Worm (Caenorhabditis elegans) whole organism, L4 larva: ENCODE data around the gene R11G1.7.

Source experiments
- F37D6.2 ChIP-seq: sonication (generic microtip); optimal IDR thresholded peaks from 2 replicates; lab custom pipeline; 2016; ENCODE audit warnings: mild to moderate bottlenecking, missing genetic modification characterization, missing compliant biosample characterization
- F49E8.2 ChIP-seq: sonication (generic microtip); optimal IDR thresholded peaks from 2 replicates; lab custom pipeline; 2016; ENCODE audit warnings: missing compliant biosample characterization, mild to moderate bottlenecking, missing genetic modification characterization, borderline replicate concordance
- T20F7.1 ChIP-seq: fragments of 200-800 bp; sonication (Bioruptor generic); optimal IDR thresholded peaks from 2 replicates; lab custom pipeline; 2018; ENCODE audit warnings: mild to moderate bottlenecking, missing genetic modification characterization, missing compliant biosample characterization
- T26A8.4 ChIP-seq: fragments of 200-800 bp; sonication (Bioruptor generic); IDR thresholded peaks from 2 replicates; pipeline ENCODE4 v1.3.6; 2022; ENCODE audit warnings: missing genetic modification characterization, missing compliant biosample characterization
- Y5F2A.4 ChIP-seq: fragments of 200-800 bp; sonication (Bioruptor generic); optimal IDR thresholded peaks from 2 replicates; lab custom pipeline; 2018; ENCODE audit warnings: mild to moderate bottlenecking, missing genetic modification characterization, missing compliant biosample characterization
- ama-1 ChIP-seq: fragments of 150-350 bp; optimal IDR thresholded peaks from 2 replicates; lab custom pipeline; 2014; ENCODE audit warnings: inconsistent platforms, mixed read lengths
- ceh-62 ChIP-seq: sonication (generic microtip); optimal IDR thresholded peaks from 2 replicates; lab custom pipeline; 2017; ENCODE audit warnings: missing biosample characterization, missing genetic modification characterization
- ceh-82 ChIP-seq: sonication (generic microtip); optimal IDR thresholded peaks from 2 replicates; lab custom pipeline; 2017; ENCODE audit warnings: missing biosample characterization, missing genetic modification characterization
- daf-16 ChIP-seq, 3 experiments: sonication (generic microtip); optimal IDR thresholded peaks; 2 replicates each; lab custom pipeline; 2016 to 2017; ENCODE audit warnings: missing genetic modification characterization in 3 of 3, missing genetic modification reagents in 3 of 3, mild to moderate bottlenecking in 2 of 3, missing compliant biosample characterization in 2 of 3, missing biosample characterization in 1 of 3, moderate library complexity in 1 of 3
- dmd-6 ChIP-seq: fragments of 200-800 bp; sonication (Bioruptor generic); IDR thresholded peaks from 2 replicates; pipeline ENCODE4 v1.3.6; 2022; ENCODE audit warnings: missing genetic modification reagents, missing genetic modification characterization, missing compliant biosample characterization
- dmd-8 ChIP-seq: fragments of 200-800 bp; sonication (Bioruptor generic); IDR thresholded peaks from 2 replicates; pipeline ENCODE4 v1.3.6; 2022; ENCODE audit warnings: missing genetic modification characterization, missing compliant biosample characterization
- dpl-1 ChIP-seq: fragments of 150-350 bp; optimal IDR thresholded peaks from 2 replicates; lab custom pipeline; 2014; ENCODE audit warnings: missing biosample characterization, missing genetic modification reagents, missing genetic modification characterization
- duxl-1 ChIP-seq: sonication (generic microtip); optimal IDR thresholded peaks from 2 replicates; lab custom pipeline; 2016; ENCODE audit warnings: mild to moderate bottlenecking, missing genetic modification characterization, moderate library complexity, missing compliant biosample characterization; ENCODE audit not compliant: poor library complexity
- dve-1 ChIP-seq: sonication (generic microtip); optimal IDR thresholded peaks from 2 replicates; lab custom pipeline; 2017; ENCODE audit warnings: antibody characterized with exemption, mild to moderate bottlenecking, missing genetic modification characterization, missing compliant biosample characterization; ENCODE audit not compliant: insufficient read depth
- fos-1 ChIP-seq: fragments of 150-350 bp; optimal IDR thresholded peaks from 2 replicates; lab custom pipeline; 2014; ENCODE audit warnings: missing biosample characterization, missing genetic modification characterization
- hlh-11 ChIP-seq: fragments of 200-800 bp; sonication (Bioruptor generic); optimal IDR thresholded peaks from 2 replicates; lab custom pipeline; 2018; ENCODE audit warnings: mild to moderate bottlenecking, missing genetic modification characterization, missing compliant biosample characterization
- hlh-30 ChIP-seq: sonication (generic microtip); optimal IDR thresholded peaks from 2 replicates; lab custom pipeline; 2017; ENCODE audit warnings: antibody characterized with exemption, mild to moderate bottlenecking, missing genetic modification characterization, missing compliant biosample characterization; ENCODE audit not compliant: insufficient read depth
- madf-9 ChIP-seq: fragments of 200-800 bp; sonication (Bioruptor generic); conservative IDR thresholded peaks from 2 replicates; pipeline ENCODE4 v1.3.6; 2022; ENCODE audit warnings: missing genetic modification reagents, missing genetic modification characterization, missing compliant biosample characterization
- mxl-3 ChIP-seq: fragments of 200-800 bp; sonication (Bioruptor generic); optimal IDR thresholded peaks from 2 replicates; lab custom pipeline; 2018; ENCODE audit warnings: mild to moderate bottlenecking, missing genetic modification characterization, missing compliant biosample characterization
- nhr-25 ChIP-seq: sonication (generic microtip); optimal IDR thresholded peaks from 2 replicates; lab custom pipeline; 2017; ENCODE audit warnings: missing genetic modification characterization, mild to moderate bottlenecking, missing compliant biosample characterization, antibody characterized with exemption, moderate library complexity, borderline replicate concordance; ENCODE audit not compliant: insufficient read depth
- nhr-48 ChIP-seq: sonication (generic microtip); optimal IDR thresholded peaks from 2 replicates; lab custom pipeline; 2016; ENCODE audit warnings: mild to moderate bottlenecking, missing genetic modification characterization, missing compliant biosample characterization
- nhr-6 ChIP-seq: fragments of 150-350 bp; optimal IDR thresholded peaks from 2 replicates; lab custom pipeline; 2014; ENCODE audit warnings: missing biosample characterization, missing genetic modification characterization
- nhr-76 ChIP-seq: fragments of 150-350 bp; optimal IDR thresholded peaks from 2 replicates; lab custom pipeline; 2014; ENCODE audit warnings: missing biosample characterization, missing genetic modification characterization
- pha-4 ChIP-seq, 2 experiments: fragments of 150-350 bp in 1 of 2; fragments of 200-800 bp in 1 of 2; sonication (Bioruptor generic) in 1 of 2; IDR thresholded peaks in 1 of 2; optimal IDR thresholded peaks in 1 of 2; 2 replicates each; pipeline versions ENCODE4 v1.3.6 to Lab custom; 2014 to 2022; ENCODE audit warnings: missing genetic modification characterization in 2 of 2, missing genetic modification reagents in 2 of 2, missing biosample characterization in 1 of 2, missing compliant biosample characterization in 1 of 2
- pqm-1 ChIP-seq: sonication (generic microtip); optimal IDR thresholded peaks from 2 replicates; lab custom pipeline; 2017; ENCODE audit warnings: missing biosample characterization, missing genetic modification characterization
- rbr-2 ChIP-seq: sonication (generic microtip); optimal IDR thresholded peaks from 2 replicates; lab custom pipeline; 2016; ENCODE audit warnings: missing genotype, missing genetic modification characterization, missing compliant biosample characterization
- sdz-12 ChIP-seq: fragments of 200-800 bp; sonication (Bioruptor generic); optimal IDR thresholded peaks from 2 replicates; lab custom pipeline; 2018; ENCODE audit warnings: mild to moderate bottlenecking, missing genetic modification characterization, missing compliant biosample characterization
- skn-1 ChIP-seq: fragments of 150-350 bp; optimal IDR thresholded peaks from 2 replicates; lab custom pipeline; 2014; ENCODE audit warnings: missing biosample characterization, missing genetic modification characterization
- snpc-4 ChIP-seq: fragments of 150-350 bp; optimal IDR thresholded peaks from 2 replicates; lab custom pipeline; 2014; ENCODE audit warnings: missing biosample characterization, missing genetic modification characterization
- spr-3 ChIP-seq: fragments of 200-800 bp; sonication (Bioruptor generic); optimal IDR thresholded peaks from 2 replicates; lab custom pipeline; 2018; ENCODE audit warnings: mild to moderate bottlenecking, missing genetic modification characterization, missing compliant biosample characterization
- unc-39 ChIP-seq: sonication (generic microtip); optimal IDR thresholded peaks from 2 replicates; lab custom pipeline; 2017; ENCODE audit warnings: missing biosample characterization, missing genetic modification characterization
- unc-62 ChIP-seq, 3 experiments: fragments of 150-350 bp in 1 of 3; sonication (generic microtip); optimal IDR thresholded peaks in 2 of 3; peaks in 1 of 3; 1 replicate in 1 of 3; 2 replicates in 2 of 3; lab custom pipeline; 2014 to 2017; ENCODE audit warnings: missing biosample characterization in 3 of 3, missing genetic modification characterization in 3 of 3, missing genetic modification reagents in 3 of 3, missing genotype in 1 of 3
- vab-7 ChIP-seq: fragments of 200-800 bp; sonication (Bioruptor generic); IDR thresholded peaks from 2 replicates; pipeline ENCODE4 v1.3.6; 2022; ENCODE audit warnings: missing genetic modification reagents, missing genetic modification characterization, missing compliant biosample characterization
- zag-1 ChIP-seq: fragments of 150-350 bp; optimal IDR thresholded peaks from 2 replicates; lab custom pipeline; 2014; ENCODE audit warnings: missing biosample characterization, missing genetic modification characterization
- zfp-2 ChIP-seq: sonication (generic microtip); optimal IDR thresholded peaks from 2 replicates; lab custom pipeline; 2016; ENCODE audit warnings: mild to moderate bottlenecking, missing genetic modification characterization, missing compliant biosample characterization
- zip-11 ChIP-seq: fragments of 200-800 bp; sonication (Bioruptor generic); IDR thresholded peaks from 2 replicates; pipeline ENCODE4 v1.3.6; 2022; ENCODE audit warnings: missing genetic modification characterization, missing compliant biosample characterization

R11G1.7 gene

ce11 chrX:3631550-3631949 is 24.5 kb upstream of the R11G1.7 start (continued):
- TF ChIP-seq nhr-25 (tag; lab: Kevin White, UChicago) (no peak), F49E8.2 (tag; lab: Kevin White, UChicago) (no peak), nhr-76 (tag; lab: Kevin White, UChicago) (no peak), mxl-3 (no peak)

ce11 chrX:3633654-3634053 is 22.4 kb upstream of the R11G1.7 start, which contains the start of gene gst-11:
Gene gst-11, minus strand, starts transcription at chrX:3633754.
- peak in 1 of 2 experiments; percentile 2 for TF ChIP-seq unc-62 (GFP tag; optimal IDR thresholded peaks at IDR 0.05 in 1 of 2; lab: Kevin White, UChicago)
- no peak for TF ChIP-seq unc-62 (tag; optimal IDR thresholded peaks at IDR 0.05; lab: Kevin White, UChicago)
- no peak for TF ChIP-seq zip-11 (GFP tag; lab: Robert Waterston, UW)

ce11 chrX:3634782-3635181 is 21.3 kb upstream of the R11G1.7 start:
- no peak for TF ChIP-seq ama-1 (lab: Kevin White, UChicago)
- TF ChIP-seq rbr-2 (tag; lab: Kevin White, UChicago), result no peak
- no peak for TF ChIP-seq pha-4 (GFP tag; IDR thresholded peaks at IDR 0.05; lab: Robert Waterston, UW)
- TF ChIP-seq pha-4 (tag; optimal IDR thresholded peaks at IDR 0.05; lab: Kevin White, UChicago), result no peak
- no peak for TF ChIP-seq daf-16 (GFP tag; optimal IDR thresholded peaks at IDR 0.05; lab: Kevin White, UChicago)
- TF ChIP-seq daf-16 (tag; optimal IDR thresholded peaks at IDR 0.05; lab: Kevin White, UChicago), result no peak
- TF ChIP-seq zag-1 (tag; lab: Kevin White, UChicago), result no peak
- no peak for TF ChIP-seq madf-9 (GFP tag; lab: Robert Waterston, UW)
- TF ChIP-seq ceh-62 (tag; lab: Kevin White, UChicago), result no peak
- TF ChIP-seq sdz-12 (GFP tag; lab: Kevin White, UChicago), result no peak
- TF ChIP-seq mxl-3, result no peak
- no peak for TF ChIP-seq pqm-1 (tag; lab: Kevin White, UChicago)
- no peak for TF ChIP-seq vab-7
- TF ChIP-seq T26A8.4, result no peak
- no peak for TF ChIP-seq ceh-82 (tag; lab: Kevin White, UChicago)
- TF ChIP-seq nhr-6 (tag; lab: Kevin White, UChicago), result no peak

ce11 chrX:3644796-3645195 is 11.3 kb upstream of the R11G1.7 start, which contains the start of gene tmem-24:
Gene tmem-24, minus strand, starts transcription at chrX:3644896.
- no peak for TF ChIP-seq T20F7.1
- peak in 1 of 2 experiments; percentile 11 for TF ChIP-seq unc-62 (GFP tag; optimal IDR thresholded peaks at IDR 0.05 in 1 of 2; lab: Kevin White, UChicago)
- no peak for TF ChIP-seq unc-62 (tag; optimal IDR thresholded peaks at IDR 0.05; lab: Kevin White, UChicago)

ce11 chrX:3645924-3646323 is 10.1 kb upstream of the R11G1.7 start:
- TF ChIP-seq snpc-4, result no peak
- no peak for TF ChIP-seq duxl-1 (tag; lab: Kevin White, UChicago)
- peak in 1 of 2 experiments; percentile 69 for TF ChIP-seq daf-16 (GFP tag; optimal IDR thresholded peaks at IDR 0.05; lab: Kevin White, UChicago)
- no peak for TF ChIP-seq daf-16 (tag; optimal IDR thresholded peaks at IDR 0.05; lab: Kevin White, UChicago)
- no peak for TF ChIP-seq hlh-30 (tag; lab: Kevin White, UChicago)
- TF ChIP-seq hlh-11 (tag; lab: Kevin White, UChicago), result peak; percentile 19
- TF ChIP-seq zfp-2 (tag; lab: Kevin White, UChicago), result no peak

- TF ChIP-seq spr-3 (GFP tag; lab: Kevin White, UChicago) (no peak), fos-1 (tag; lab: Kevin White, UChicago) (no peak), ama-1 (lab: Kevin White, UChicago) (no peak), dve-1 (tag; lab: Kevin White, UChicago) (peak; percentile 56), skn-1 (tag; lab: Kevin White, UChicago) (no peak), ceh-82 (tag; lab: Kevin White, UChicago) (no peak), F37D6.2 (tag; lab: Kevin White, UChicago) (no peak), unc-62 (GFP tag; optimal IDR thresholded peaks at IDR 0.05 in 1 of 2; lab: Kevin White, UChicago) (peak in 1 of 2 experiments; percentile 35), unc-62 (tag; optimal IDR thresholded peaks at IDR 0.05; lab: Kevin White, UChicago) (no peak), nhr-48 (tag; lab: Kevin White, UChicago) (peak; percentile 29), dmd-6 (peak; percentile 55), Y5F2A.4 (GFP tag; lab: Kevin White, UChicago) (no peak), pqm-1 (tag; lab: Kevin White, UChicago) (no peak), dmd-8 (no peak), zfp-2 (tag; lab: Kevin White, UChicago) (no peak), snpc-4 (no peak), dpl-1 (GFP tag; lab: Kevin White, UChicago) (peak; percentile 14), zip-11 (GFP tag; lab: Robert Waterston, UW) (no peak), unc-39 (no peak), F49E8.2 (tag; lab: Kevin White, UChicago) (no peak)
Measured at ce11 chrX:3650100-3650809, 5.8 kb upstream of the R11G1.7 start, which contains the start of the genes sax-1 and R11G1.2. Gene sax-1, minus strand, starts transcription at chrX:3650150. Gene R11G1.2, plus strand, starts transcription at chrX:3650614.
